Fruit fly (Drosophila melanogaster): Measurements from ENCODE around the gene Hr96.

DNA sequence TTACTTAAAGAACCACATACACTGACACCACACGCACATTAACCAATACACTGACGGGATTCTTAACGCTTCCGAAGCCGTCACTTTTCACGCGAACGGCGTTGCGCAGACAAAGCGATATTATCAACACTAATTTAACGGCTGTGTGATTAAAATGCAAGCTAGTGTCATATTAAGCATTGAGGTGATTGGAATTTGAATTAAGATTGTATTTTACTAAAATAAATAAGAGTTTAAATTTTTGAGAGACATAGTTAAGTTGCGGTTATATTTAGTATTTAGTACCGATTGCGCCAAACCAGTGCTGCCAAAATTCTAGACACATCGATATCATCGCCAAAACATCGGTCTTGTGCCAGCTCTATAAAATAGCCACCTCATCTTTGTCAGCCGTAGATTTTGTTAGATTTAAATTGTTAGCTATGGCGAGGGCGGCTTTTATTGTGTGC lies 14.0 kb downstream of the Hr96 start, which contains the start of the genes Ythdf and bai:
- TF ChIP-seq Myc (optimal IDR thresholded peaks at IDR 0.05) (no peak), Sin3A (optimal IDR thresholded peaks at IDR 0.05) (no peak), psq (optimal IDR thresholded peaks at IDR 0.05) (no peak), insv (optimal IDR thresholded peaks at IDR 0.05) (no peak), h (optimal IDR thresholded peaks at IDR 0.05) (no peak), ttk (optimal IDR thresholded peaks at IDR 0.05) (no peak)
